Fruit fly (Drosophila melanogaster) whole organism, prepupa: Measurements from ENCODE around the gene OtopLa.

ENCODE experiments used
- CG16779 ChIP-seq: fragments of 200-800 bp; sonication (Bioruptor generic); optimal IDR thresholded peaks from 3 replicates; lab custom pipeline; 2017; ENCODE audit warnings: missing biosample characterization, mild to moderate bottlenecking, missing genetic modification characterization
- CG31627 ChIP-seq: fragments of 200-800 bp; sonication (Bioruptor generic); optimal IDR thresholded peaks from 3 replicates; lab custom pipeline; 2016; ENCODE audit warnings: missing biosample characterization, missing genetic modification characterization
- CG3919 ChIP-seq: fragments of 200-800 bp; sonication (Bioruptor generic); optimal IDR thresholded peaks from 3 replicates; lab custom pipeline; 2016; ENCODE audit warnings: missing biosample characterization, missing genetic modification characterization
- CG4318 ChIP-seq: fragments of 200-800 bp; sonication (Bioruptor generic); optimal IDR thresholded peaks from 3 replicates; lab custom pipeline; 2017; ENCODE audit warnings: missing biosample characterization, mild to moderate bottlenecking, missing genetic modification characterization
- CG6276 ChIP-seq: fragments of 200-800 bp; sonication (Bioruptor generic); optimal IDR thresholded peaks from 2 replicates; lab custom pipeline; 2017; ENCODE audit warnings: missing biosample characterization, mild to moderate bottlenecking, missing genetic modification characterization
- Eip75B ChIP-seq: fragments of 200-800 bp; sonication (Bioruptor generic); optimal IDR thresholded peaks from 3 replicates; lab custom pipeline; 2016; ENCODE audit warnings: missing biosample characterization, missing genetic modification characterization
- Met ChIP-seq: fragments of 200-800 bp; sonication (Bioruptor generic); optimal IDR thresholded peaks from 3 replicates; lab custom pipeline; 2016; ENCODE audit warnings: missing biosample characterization, missing genetic modification characterization
- Sox14 ChIP-seq: fragments of 200-800 bp; sonication (Bioruptor generic); optimal IDR thresholded peaks from 3 replicates; lab custom pipeline; 2016; ENCODE audit warnings: missing biosample characterization, missing genetic modification characterization
- Sox15 ChIP-seq: fragments of 200-800 bp; sonication (Bioruptor generic); optimal IDR thresholded peaks from 3 replicates; lab custom pipeline; 2016; ENCODE audit warnings: missing biosample characterization, missing genetic modification characterization
- fd59A ChIP-seq: fragments of 200-800 bp; sonication (Bioruptor generic); optimal IDR thresholded peaks from 2 replicates; lab custom pipeline; 2017; ENCODE audit warnings: missing biosample characterization, mild to moderate bottlenecking, missing genetic modification characterization, missing genetic modification reagents
- svp ChIP-seq: fragments of 200-800 bp; sonication (Bioruptor generic); peaks from one replicate; lab custom pipeline; 2016; ENCODE audit warnings: missing biosample characterization, missing genetic modification characterization
- topi ChIP-seq: fragments of 200-800 bp; sonication (Bioruptor generic); optimal IDR thresholded peaks from 3 replicates; lab custom pipeline; 2016; ENCODE audit warnings: missing biosample characterization, missing genetic modification characterization

DNA sequence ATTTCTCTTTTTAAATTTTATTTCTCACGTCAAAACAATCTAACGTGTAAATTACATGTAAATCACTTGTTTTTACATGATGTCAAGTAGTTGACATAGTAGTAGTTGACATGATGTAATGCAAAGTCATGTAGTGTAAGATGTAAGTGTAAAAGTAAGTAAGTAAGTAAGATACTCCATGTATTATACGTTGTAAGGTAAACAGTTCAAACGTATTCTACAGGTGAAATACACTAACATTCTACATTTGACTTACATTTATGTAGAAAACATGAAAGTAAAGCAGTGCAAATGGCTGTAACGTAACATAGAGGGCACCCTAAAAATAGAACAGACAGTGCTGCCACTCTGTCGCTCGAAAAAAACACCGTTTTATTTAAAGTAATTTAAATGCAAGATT is 35.3 kb downstream of the OtopLa start:
- no peak for TF ChIP-seq Met (GFP tag; lab: Kevin White, UChicago)
- TF ChIP-seq Sox15 (GFP tag; lab: Kevin White, UChicago): no peak
- no peak for TF ChIP-seq CG3919 (GFP tag; lab: Kevin White, UChicago)
- TF ChIP-seq CG16779 (tag; lab: Kevin White, UChicago): no peak
- TF ChIP-seq CG4318 (GFP tag; lab: Kevin White, UChicago): no peak
- no peak for TF ChIP-seq fd59A (GFP tag; lab: Kevin White, UChicago)
- no peak for TF ChIP-seq CG31627 (GFP tag; lab: Kevin White, UChicago)
- no peak for TF ChIP-seq svp (GFP tag; lab: Kevin White, UChicago)
- no peak for TF ChIP-seq CG6276 (GFP tag; lab: Kevin White, UChicago)
- TF ChIP-seq topi: no peak
- TF ChIP-seq Sox14: no peak
- no peak for TF ChIP-seq Eip75B (GFP tag; lab: Kevin White, UChicago)
